Fruit fly (Drosophila melanogaster): Measurements from ENCODE around the gene Snoo.

The Snoo gene

DNA sequence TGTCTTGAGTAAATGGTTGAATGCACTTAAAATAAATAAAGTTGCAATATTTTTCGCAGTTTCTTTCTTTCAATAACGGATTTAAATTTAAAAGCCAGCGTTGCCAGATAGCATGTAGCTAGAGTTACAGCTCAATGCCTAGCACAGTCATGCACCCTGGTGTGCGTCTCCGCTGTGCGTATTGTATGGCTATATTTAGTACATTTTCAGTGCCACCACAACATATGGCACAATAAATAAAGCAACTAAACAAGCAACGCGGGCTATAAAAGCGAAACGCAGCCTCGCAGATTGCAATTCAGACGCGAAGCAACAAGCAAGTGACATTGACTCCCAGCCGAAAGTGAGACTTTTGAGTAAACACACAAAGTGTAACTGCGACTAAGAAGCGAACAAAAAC is 14.7 kb upstream of the Snoo start, which contains the start of gene Sirup (continued):
- TF ChIP-seq CG8359 (GFP tag; optimal IDR thresholded peaks at IDR 0.05; ENCODE audit: borderline replicate concordance), result no peak
- no peak for TF ChIP-seq CG10462 (GFP tag; optimal IDR thresholded peaks at IDR 0.05)
- TF ChIP-seq cwo (GFP tag; optimal IDR thresholded peaks at IDR 0.05), result no peak
- TF ChIP-seq CG8478 (optimal IDR thresholded peaks at IDR 0.05), result peak; percentile 18
- TF ChIP-seq Mes4 (GFP tag; optimal IDR thresholded peaks at IDR 0.05), result no peak
- no peak for TF ChIP-seq CG7745 (tag; optimal IDR thresholded peaks at IDR 0.05)
- peak; percentile 43 for TF ChIP-seq CG3838 (GFP tag; optimal IDR thresholded peaks at IDR 0.05)
- no peak for TF ChIP-seq crol (GFP tag; IDR thresholded peaks at IDR 0.05)
- TF ChIP-seq bcd (GFP tag; optimal IDR thresholded peaks at IDR 0.05), result peak; percentile 36
- peak; percentile 77 for TF ChIP-seq abd-A (tag; optimal IDR thresholded peaks at IDR 0.05)
- no peak for TF ChIP-seq ham (GFP tag; IDR thresholded peaks at IDR 0.05)
- no peak for TF ChIP-seq CG6683 (GFP tag; optimal IDR thresholded peaks at IDR 0.05)
- no peak for TF ChIP-seq CG12942 (GFP tag; optimal IDR thresholded peaks at IDR 0.05)
- TF ChIP-seq gfzf (GFP tag; optimal IDR thresholded peaks at IDR 0.05), result peak; percentile 91
- no peak for TF ChIP-seq HLH3B (GFP tag; IDR thresholded peaks at IDR 0.05)
- TF ChIP-seq sna (GFP tag; IDR thresholded peaks at IDR 0.05; ENCODE audit: partially characterized antibody), result no peak
- no peak for TF ChIP-seq otp (GFP tag; IDR thresholded peaks at IDR 0.05)
- peak; percentile 38 for TF ChIP-seq CG9932 (GFP tag; IDR thresholded peaks at IDR 0.05)
- no peak for TF ChIP-seq C15 (GFP tag; IDR thresholded peaks at IDR 0.05)
- TF ChIP-seq eyg (GFP tag; optimal IDR thresholded peaks at IDR 0.05), result no peak
- TF ChIP-seq CG11247 (GFP tag; IDR thresholded peaks at IDR 0.05), result peak; percentile 45; the same call in 1 of the 2 replicates
- no peak for TF ChIP-seq da (GFP tag; optimal IDR thresholded peaks at IDR 0.05)
- TF ChIP-seq fd3F (GFP tag; optimal IDR thresholded peaks at IDR 0.05), result no peak
- TF ChIP-seq CG14965 (GFP tag; optimal IDR thresholded peaks at IDR 0.05; ENCODE audit: borderline replicate concordance), result no peak
- no peak for TF ChIP-seq ind (GFP tag; optimal IDR thresholded peaks at IDR 0.05)
- peak in 1 of 2 experiments; percentile 74 for TF ChIP-seq Pdp1 (GFP tag; optimal IDR thresholded peaks at IDR 0.05)
- no peak for TF ChIP-seq Ravus (GFP tag; IDR thresholded peaks at IDR 0.05)
- TF ChIP-seq CG32767 (GFP tag; IDR thresholded peaks at IDR 0.05), result no peak
- TF ChIP-seq Ets65A (GFP tag), result no peak
- no peak for TF ChIP-seq gsb (GFP tag; IDR thresholded peaks at IDR 0.05)
- no peak for TF ChIP-seq CG13123 (GFP tag; optimal IDR thresholded peaks at IDR 0.05)
- TF ChIP-seq E2f1 (GFP tag; IDR thresholded peaks at IDR 0.05), result peak; percentile 29; the same call in 1 of the 2 replicates
- no peak for TF ChIP-seq CG11696 (GFP tag; IDR thresholded peaks at IDR 0.05)
- TF ChIP-seq twi (tag; optimal IDR thresholded peaks at IDR 0.05), result peak; percentile 83
- TF ChIP-seq ERR (GFP tag; optimal IDR thresholded peaks at IDR 0.05), result peak; percentile 8
- 0 out of 3 replicates have a peak, but pooled peaks have one; percentile 15 for TF ChIP-seq sr (GFP tag; IDR thresholded peaks at IDR 0.05)
- no peak for TF ChIP-seq salm (tag; optimal IDR thresholded peaks at IDR 0.05)
- TF ChIP-seq nom (GFP tag; optimal IDR thresholded peaks at IDR 0.05), result peak; percentile 58
- TF ChIP-seq CG6765 (GFP tag; optimal IDR thresholded peaks at IDR 0.05), result no peak
- peak; percentile 3 for TF ChIP-seq CG4617 (GFP tag; optimal IDR thresholded peaks at IDR 0.05; ENCODE audit: borderline replicate concordance)
- TF ChIP-seq ci (GFP tag; IDR thresholded peaks at IDR 0.05), result peak; percentile 56; the same call in 1 of the 3 replicates
- TF ChIP-seq CG9609 (GFP tag; optimal IDR thresholded peaks at IDR 0.05), result no peak
- no peak for TF ChIP-seq Mrtf (GFP tag; IDR thresholded peaks at IDR 0.05)
- TF ChIP-seq CG17359 (tag; optimal IDR thresholded peaks at IDR 0.05), result no peak
- no peak for TF ChIP-seq HmgD (GFP tag; optimal IDR thresholded peaks at IDR 0.05)
- peak; percentile 52 for TF ChIP-seq HmgZ (tag; optimal IDR thresholded peaks at IDR 0.05)
- TF ChIP-seq Xrp1 (GFP tag; IDR thresholded peaks at IDR 0.05), result no peak
- peak; percentile 60 for TF ChIP-seq bbx (GFP tag; IDR thresholded peaks at IDR 0.05; ENCODE audit: partially characterized antibody)
- no peak for TF ChIP-seq TFAM (GFP tag; optimal IDR thresholded peaks at IDR 0.05)
- no peak for TF ChIP-seq Sox102F (GFP tag; optimal IDR thresholded peaks at IDR 0.05)
- TF ChIP-seq bigmax (GFP tag; optimal IDR thresholded peaks at IDR 0.05), result no peak
- no peak for TF ChIP-seq ems (GFP tag; optimal IDR thresholded peaks at IDR 0.05)

Data from whole organism, embryonic.